Fruit fly (Drosophila melanogaster) whole organism, embryonic: ENCODE results near the gene Noc2.

Experiments used
- CG12391 ChIP-seq: fragments of 200-800 bp; sonication (Bioruptor generic); optimal IDR thresholded peaks from 3 replicates; lab custom pipeline; 2018; ENCODE audit warnings: missing biosample characterization, mild to moderate bottlenecking, missing genetic modification characterization, moderate library complexity
- CG13287 ChIP-seq: fragments of 200-800 bp; sonication (Bioruptor generic); IDR thresholded peaks from 2 replicates; pipeline ENCODE4 v1.3.6; 2022; ENCODE audit warnings: missing biosample characterization, missing genetic modification characterization; ENCODE audit not compliant: partially characterized antibody
- CG13296 ChIP-seq: fragments of 200-800 bp; sonication (Bioruptor generic); optimal IDR thresholded peaks from 3 replicates; lab custom pipeline; 2018; ENCODE audit warnings: missing biosample characterization, mild to moderate bottlenecking, missing genetic modification characterization
- CG14965 ChIP-seq: fragments of 200-800 bp; sonication (Bioruptor generic); optimal IDR thresholded peaks from 2 replicates; lab custom pipeline; 2016; ENCODE audit warnings: missing biosample characterization, missing genetic modification characterization, borderline replicate concordance
- CG1603 ChIP-seq: fragments of 200-800 bp; sonication (Bioruptor generic); optimal IDR thresholded peaks from 2 replicates; lab custom pipeline; 2019; ENCODE audit warnings: missing biosample characterization, mild to moderate bottlenecking, missing genetic modification characterization, moderate library complexity
- CG17802 ChIP-seq: fragments of 200-800 bp; sonication (Bioruptor generic); optimal IDR thresholded peaks from 2 replicates; lab custom pipeline; 2018; ENCODE audit warnings: missing biosample characterization, mild to moderate bottlenecking, missing genetic modification characterization, moderate library complexity
- CG30431 ChIP-seq: fragments of 200-800 bp; sonication (Bioruptor generic); optimal IDR thresholded peaks from 2 replicates; lab custom pipeline; 2017; ENCODE audit warnings: missing biosample characterization, missing genetic modification characterization
- CG3281 ChIP-seq: fragments of 200-800 bp; sonication (Bioruptor generic); optimal IDR thresholded peaks from 3 replicates; lab custom pipeline; 2017; ENCODE audit warnings: missing biosample characterization, mild to moderate bottlenecking, missing genetic modification characterization
- CG3847 ChIP-seq: fragments of 200-800 bp; sonication (Bioruptor generic); IDR thresholded peaks from 2 replicates; pipeline ENCODE4 v1.3.6; 2022; ENCODE audit warnings: missing biosample characterization, missing genetic modification characterization
- CG43689 ChIP-seq: fragments of 200-800 bp; sonication (Bioruptor generic); IDR thresholded peaks from 2 replicates; pipeline ENCODE4 v1.3.6; 2022; ENCODE audit warnings: missing biosample characterization, missing genetic modification characterization
- CG6175 ChIP-seq: fragments of 200-800 bp; sonication (Bioruptor generic); IDR thresholded peaks from 3 replicates; pipeline ENCODE4 v1.3.6; 2022; ENCODE audit warnings: missing biosample characterization, missing genetic modification characterization
- CG6689 ChIP-seq: fragments of 200-800 bp; sonication (Bioruptor generic); IDR thresholded peaks from 2 replicates; pipeline ENCODE4 v1.3.6; 2022; ENCODE audit warnings: missing biosample characterization, missing genetic modification characterization
- CG6791 ChIP-seq: fragments of 200-800 bp; sonication (Bioruptor generic); IDR thresholded peaks from 3 replicates; pipeline ENCODE4 v1.3.6; 2022; ENCODE audit warnings: missing biosample characterization, missing genetic modification characterization; ENCODE audit not compliant: partially characterized antibody
- CG7745 ChIP-seq: fragments of 200-800 bp; sonication (Bioruptor generic); optimal IDR thresholded peaks from 2 replicates; lab custom pipeline; 2018; ENCODE audit warnings: missing biosample characterization, mild to moderate bottlenecking, missing genetic modification characterization, moderate library complexity
- CG7839 ChIP-seq: fragments of 200-800 bp; sonication (Bioruptor generic); optimal IDR thresholded peaks from 3 replicates; lab custom pipeline; 2018; ENCODE audit warnings: missing biosample characterization, mild to moderate bottlenecking, missing genetic modification characterization, moderate library complexity
- CG7928 ChIP-seq: fragments of 200-800 bp; sonication (Bioruptor generic); optimal IDR thresholded peaks from 2 replicates; lab custom pipeline; 2017; ENCODE audit warnings: missing biosample characterization, mild to moderate bottlenecking, missing genetic modification characterization
- D19B ChIP-seq: fragments of 200-800 bp; sonication (Bioruptor generic); optimal IDR thresholded peaks from 2 replicates; lab custom pipeline; 2017; ENCODE audit warnings: missing biosample characterization, mild to moderate bottlenecking, missing genetic modification characterization
- Drgx ChIP-seq: fragments of 200-800 bp; sonication (Bioruptor generic); IDR thresholded peaks from 2 replicates; pipeline ENCODE4 v1.3.6; 2022; ENCODE audit warnings: missing biosample characterization, missing genetic modification characterization
- E2f1 ChIP-seq: fragments of 200-800 bp; sonication (Bioruptor generic); IDR thresholded peaks from 2 replicates; pipeline ENCODE4 v1.3.6; 2022; ENCODE audit warnings: missing biosample characterization, missing genetic modification characterization
- E2f2 ChIP-seq: fragments of 200-800 bp; sonication (Bioruptor generic); IDR thresholded peaks from 2 replicates; pipeline ENCODE4 v1.3.6; 2022; ENCODE audit warnings: missing biosample characterization, missing genetic modification characterization
- Fer1 ChIP-seq: fragments of 200-800 bp; sonication (Bioruptor generic); optimal IDR thresholded peaks from 2 replicates; lab custom pipeline; 2017; ENCODE audit warnings: missing biosample characterization, mild to moderate bottlenecking, missing genetic modification characterization
- Gug ChIP-seq: fragments of 200-800 bp; sonication (Bioruptor generic); IDR thresholded peaks from 4 replicates; pipeline ENCODE4 v1.3.6; 2022; ENCODE audit warnings: missing biosample characterization, missing genetic modification characterization
- Hr51 ChIP-seq, 2 experiments: fragments of 200-800 bp; sonication (Bioruptor generic); optimal IDR thresholded peaks; 2 replicates in 1 of 2; 3 replicates in 1 of 2; lab custom pipeline; 2016 to 2018; ENCODE audit warnings: missing biosample characterization in 2 of 2, missing genetic modification characterization in 2 of 2, mild to moderate bottlenecking in 1 of 2, moderate library complexity in 1 of 2
- Jarid2 ChIP-seq: fragments of 200-800 bp; sonication (Bioruptor generic); optimal IDR thresholded peaks from 3 replicates; lab custom pipeline; 2017; ENCODE audit warnings: mild to moderate bottlenecking, missing biosample characterization, missing genetic modification reagents, missing genetic modification characterization
- Lpt ChIP-seq: fragments of >200 bp; optimal IDR thresholded peaks from 2 replicates; lab custom pipeline; 2018; ENCODE audit warnings: missing biosample characterization, missing genetic modification characterization
- MESR4 ChIP-seq: fragments of 200-800 bp; sonication (Bioruptor generic); optimal IDR thresholded peaks from 2 replicates; lab custom pipeline; 2018; ENCODE audit warnings: missing biosample characterization, mild to moderate bottlenecking, missing genetic modification characterization, moderate library complexity
- Meics ChIP-seq: fragments of 200-800 bp; sonication (Bioruptor generic); optimal IDR thresholded peaks from 2 replicates; lab custom pipeline; 2017; ENCODE audit warnings: missing biosample characterization, mild to moderate bottlenecking, missing genetic modification characterization
- Nf-YB ChIP-seq: fragments of 200-800 bp; sonication (Bioruptor generic); optimal IDR thresholded peaks from 3 replicates; lab custom pipeline; 2019; ENCODE audit warnings: missing biosample characterization, mild to moderate bottlenecking, missing genetic modification characterization, moderate library complexity
- Oli ChIP-seq: fragments of 200-800 bp; sonication (Bioruptor generic); optimal IDR thresholded peaks from 2 replicates; lab custom pipeline; 2018; ENCODE audit warnings: missing biosample characterization, mild to moderate bottlenecking, missing genetic modification characterization, moderate library complexity
- Ravus ChIP-seq: fragments of 200-800 bp; sonication (Bioruptor generic); IDR thresholded peaks from 2 replicates; pipeline ENCODE4 v1.3.6; 2022; ENCODE audit warnings: missing biosample characterization, missing genetic modification characterization
- Side ChIP-seq: fragments of 200-800 bp; sonication (Bioruptor generic); optimal IDR thresholded peaks from 2 replicates; lab custom pipeline; 2016; ENCODE audit warnings: missing biosample characterization, missing genetic modification characterization
- Trl ChIP-seq, 3 experiments: fragments of >200 bp in 2 of 3; fragments of 200-800 bp in 1 of 3; sonication (Bioruptor generic) in 1 of 3; optimal IDR thresholded peaks; 2 replicates in 1 of 3; 3 replicates in 2 of 3; lab custom pipeline; 2016 to 2017; ENCODE audit warnings: missing biosample characterization in 1 of 3, missing genetic modification characterization in 1 of 3
- ac ChIP-seq: fragments of 200-800 bp; sonication (Bioruptor generic); optimal IDR thresholded peaks from 3 replicates; lab custom pipeline; 2017; ENCODE audit warnings: missing biosample characterization, mild to moderate bottlenecking, missing genetic modification characterization
- al ChIP-seq: fragments of 200-800 bp; sonication (Bioruptor generic); IDR thresholded peaks from 2 replicates; pipeline ENCODE4 v1.3.6; 2022; ENCODE audit warnings: missing biosample characterization, missing genetic modification characterization
- bigmax ChIP-seq: fragments of 200-800 bp; sonication (Bioruptor generic); optimal IDR thresholded peaks from 2 replicates; lab custom pipeline; 2018; ENCODE audit warnings: missing biosample characterization, mild to moderate bottlenecking, missing genetic modification characterization
- bsh ChIP-seq, 2 experiments: fragments of 200-800 bp; sonication (Bioruptor generic); optimal IDR thresholded peaks; 2 replicates each; lab custom pipeline; 2017 to 2018; ENCODE audit warnings: mild to moderate bottlenecking in 2 of 2, missing biosample characterization in 2 of 2, missing genetic modification characterization in 2 of 2, moderate library complexity in 1 of 2
- ci ChIP-seq: fragments of 200-800 bp; sonication (Bioruptor generic); IDR thresholded peaks from 3 replicates; pipeline ENCODE4 v1.3.6; 2022; ENCODE audit warnings: missing biosample characterization, missing genetic modification characterization
- corto ChIP-seq: fragments of 200-800 bp; sonication (Bioruptor generic); optimal IDR thresholded peaks from 2 replicates; lab custom pipeline; 2016; ENCODE audit warnings: missing biosample characterization, mild to moderate bottlenecking, missing genetic modification characterization, moderate library complexity
- crol ChIP-seq: fragments of 200-800 bp; sonication (Bioruptor generic); IDR thresholded peaks from 2 replicates; pipeline ENCODE4 v1.3.6; 2022; ENCODE audit warnings: missing biosample characterization, missing genetic modification characterization
- emc ChIP-seq: fragments of 200-800 bp; sonication (Bioruptor generic); optimal IDR thresholded peaks from 2 replicates; lab custom pipeline; 2016; ENCODE audit warnings: missing biosample characterization, missing genetic modification characterization
- fd96Cb ChIP-seq: fragments of 200-800 bp; sonication (Bioruptor generic); optimal IDR thresholded peaks from 2 replicates; lab custom pipeline; 2018; ENCODE audit warnings: missing biosample characterization, mild to moderate bottlenecking, missing genetic modification characterization, moderate library complexity
- gcm ChIP-seq: fragments of 200-800 bp; sonication (Bioruptor generic); optimal IDR thresholded peaks from 2 replicates; lab custom pipeline; 2019; ENCODE audit warnings: missing biosample characterization, mild to moderate bottlenecking, missing genetic modification characterization, moderate library complexity
- gem ChIP-seq: fragments of 200-800 bp; sonication (Bioruptor generic); optimal IDR thresholded peaks from 2 replicates; lab custom pipeline; 2019; ENCODE audit warnings: missing biosample characterization, mild to moderate bottlenecking, missing genetic modification characterization, moderate library complexity
- ken ChIP-seq: fragments of 200-800 bp; sonication (Bioruptor generic); IDR thresholded peaks from 3 replicates; pipeline ENCODE4 v1.3.6; 2022; ENCODE audit warnings: missing biosample characterization, missing genetic modification characterization
- klu ChIP-seq: fragments of 200-800 bp; sonication (Bioruptor generic); IDR thresholded peaks from 2 replicates; pipeline ENCODE4 v1.3.6; 2022; ENCODE audit warnings: missing biosample characterization, missing genetic modification characterization
- tio ChIP-seq: fragments of 200-800 bp; sonication (Bioruptor generic); optimal IDR thresholded peaks from 2 replicates; lab custom pipeline; 2017; ENCODE audit warnings: missing biosample characterization, missing genetic modification characterization, inconsistent platforms
- ttk ChIP-seq: fragments of 200-800 bp; sonication (Bioruptor generic); IDR thresholded peaks from 2 replicates; pipeline ENCODE4 v2.1.2; 2022; ENCODE audit warnings: missing biosample characterization, missing genetic modification characterization
- unc-4 ChIP-seq: fragments of 200-800 bp; sonication (Bioruptor generic); IDR thresholded peaks from 2 replicates; pipeline ENCODE4 v1.3.6; 2022; ENCODE audit warnings: missing biosample characterization, missing genetic modification characterization; ENCODE audit not compliant: partially characterized antibody
- z ChIP-seq: fragments of 200-800 bp; sonication (Bioruptor generic); IDR thresholded peaks from 3 replicates; pipeline ENCODE4 v1.3.6; 2022; ENCODE audit warnings: missing biosample characterization, missing genetic modification characterization

Gene Noc2

dm6 chr2L:21163311-21163842 lies at the start of gene Noc2 (continued):
- no peak for TF ChIP-seq gcm (GFP tag; lab: Kevin White, UChicago)
- no peak for TF ChIP-seq CG7745
- TF ChIP-seq CG14965 (GFP tag; lab: Kevin White, UChicago) = no peak
- peak; percentile 74 for TF ChIP-seq MESR4 (GFP tag; lab: Kevin White, UChicago)
- no peak for TF ChIP-seq Side (GFP tag; lab: Kevin White, UChicago)
- no peak for TF ChIP-seq CG7928 (GFP tag; lab: Kevin White, UChicago)
- peak in 1 of 2 experiments; percentile 43 for TF ChIP-seq Hr51 (GFP tag; optimal IDR thresholded peaks at IDR 0.05; lab: Kevin White, UChicago)
- peak; percentile 17; the same call in 1 of the 2 replicates for TF ChIP-seq CG6689
- peak in 1 of 2 experiments; percentile 32 for TF ChIP-seq bsh (GFP tag; optimal IDR thresholded peaks at IDR 0.05; lab: Kevin White, UChicago)
- TF ChIP-seq CG17802 (tag; lab: Kevin White, UChicago) = peak; percentile 27
- TF ChIP-seq crol = no peak
- TF ChIP-seq z (GFP tag; lab: Robert Waterston, UW) = no peak
- TF ChIP-seq ci (GFP tag; lab: Robert Waterston, UW) = 0 out of 3 replicates have a peak, but pooled peaks have one; percentile 40
- no peak for TF ChIP-seq Jarid2 (GFP tag; lab: Kevin White, UChicago)
- TF ChIP-seq CG3847 (GFP tag; lab: Robert Waterston, UW) = peak; percentile 54
- peak; percentile 11 for TF ChIP-seq bigmax (GFP tag; lab: Kevin White, UChicago)
- no peak for TF ChIP-seq CG43689 (GFP tag; lab: Robert Waterston, UW)
- TF ChIP-seq ken (GFP tag; lab: Robert Waterston, UW) = peak; percentile 64; the same call in 1 of the 3 replicates
- no peak for TF ChIP-seq corto (GFP tag; lab: Kevin White, UChicago)
- TF ChIP-seq CG30431 = no peak
- peak; percentile 4 for TF ChIP-seq Fer1
- peak; percentile 46; the same call in 1 of the 2 replicates for TF ChIP-seq al (GFP tag; lab: Robert Waterston, UW)
- peak; percentile 49 for TF ChIP-seq CG7839
- peak; percentile 65 for TF ChIP-seq gem
- TF ChIP-seq CG3281 (GFP tag; lab: Kevin White, UChicago) = peak; percentile 58
- TF ChIP-seq Drgx (GFP tag; lab: Robert Waterston, UW) = no peak; the same call in 1 of the 2 replicates
- TF ChIP-seq CG12391 (tag; lab: Kevin White, UChicago) = peak; percentile 60
- TF ChIP-seq Meics (GFP tag; lab: Kevin White, UChicago) = peak; percentile 64
- peak; percentile 77; the same call in 3 of the 4 replicates for TF ChIP-seq Gug (GFP tag; lab: Robert Waterston, UW)
- peak; percentile 41; the same call in 1 of the 2 replicates for TF ChIP-seq E2f2 (GFP tag; lab: Robert Waterston, UW)
- no peak for TF ChIP-seq Lpt (GFP tag; lab: Kevin White, UChicago)
- peak; percentile 21 for TF ChIP-seq CG13296 (GFP tag; lab: Kevin White, UChicago)
- TF ChIP-seq Trl (optimal IDR thresholded peaks at IDR 0.05; lab: Kevin White, UChicago) = no peak
- TF ChIP-seq Trl (GFP tag; optimal IDR thresholded peaks at IDR 0.05; lab: Kevin White, UChicago) = peak; percentile 2
- peak; percentile 51 for TF ChIP-seq E2f1 (GFP tag; lab: Robert Waterston, UW)
- peak; percentile 48 for TF ChIP-seq fd96Cb (tag; lab: Kevin White, UChicago)
- 0 out of 2 replicates have a peak, but pooled peaks have one; percentile 27 for TF ChIP-seq klu (GFP tag; lab: Robert Waterston, UW)
- no peak for TF ChIP-seq D19B
- TF ChIP-seq unc-4 (GFP tag; lab: Robert Waterston, UW) = no peak
- TF ChIP-seq ttk = peak; percentile 16; the same call in 1 of the 2 replicates
- TF ChIP-seq CG1603 (tag; lab: Kevin White, UChicago) = peak; percentile 51
- TF ChIP-seq tio (GFP tag; lab: Kevin White, UChicago) = no peak
- TF ChIP-seq emc (GFP tag; lab: Kevin White, UChicago) = no peak
- peak; percentile 14 for TF ChIP-seq Oli (tag; lab: Kevin White, UChicago)
- no peak for TF ChIP-seq CG13287
- TF ChIP-seq CG6175 (GFP tag; lab: Robert Waterston, UW) = no peak
- no peak for TF ChIP-seq Ravus (GFP tag; lab: Robert Waterston, UW)
- TF ChIP-seq ac = no peak
- TF ChIP-seq CG6791 (GFP tag; lab: Robert Waterston, UW) = no peak
- TF ChIP-seq Nf-YB = no peak
